Fruit fly (Drosophila melanogaster): Measurements from ENCODE around the gene CG33689.

CG33689 gene

dm6 chr3L:16172809-16173276, 27.2 kb upstream of the CG33689 start (continued):
- TF ChIP-seq HmgZ (tag; optimal IDR thresholded peaks at IDR 0.05) (no peak), zf30C (GFP tag; optimal IDR thresholded peaks at IDR 0.05) (peak; percentile 28), her (GFP tag; optimal IDR thresholded peaks at IDR 0.05) (no peak), vfl (GFP tag; optimal IDR thresholded peaks at IDR 0.05) (no peak), gcm (GFP tag; optimal IDR thresholded peaks at IDR 0.05) (no peak), CG7556 (GFP tag; optimal IDR thresholded peaks at IDR 0.05) (peak; percentile 83), ATbp (GFP tag; optimal IDR thresholded peaks at IDR 0.05) (no peak), CG3281 (GFP tag; optimal IDR thresholded peaks at IDR 0.05) (peak; percentile 1), tx (GFP tag; optimal IDR thresholded peaks at IDR 0.05) (no peak), CG31365 (tag; optimal IDR thresholded peaks at IDR 0.05) (no peak), Dbx (GFP tag; IDR thresholded peaks at IDR 0.05) (no peak), Asciz (GFP tag; optimal IDR thresholded peaks at IDR 0.05) (no peak), CG1233 (GFP tag; optimal IDR thresholded peaks at IDR 0.05) (peak; percentile 8), ac (GFP tag; optimal IDR thresholded peaks at IDR 0.05) (no peak), CG16813 (GFP tag; IDR thresholded peaks at IDR 0.05; ENCODE audit: partially characterized antibody) (no peak), btn (GFP tag; optimal IDR thresholded peaks at IDR 0.05) (no peak), CG2202 (tag; optimal IDR thresholded peaks at IDR 0.05) (no peak), Meics (GFP tag; optimal IDR thresholded peaks at IDR 0.05) (peak; percentile 37), CG17612 (GFP tag; IDR thresholded peaks at IDR 0.05) (no peak), Tbp (GFP tag; optimal IDR thresholded peaks at IDR 0.05) (no peak), CG18262 (tag; optimal IDR thresholded peaks at IDR 0.05) (peak; percentile 66), bbx (GFP tag; IDR thresholded peaks at IDR 0.05; ENCODE audit: partially characterized antibody) (no peak), maf-S (GFP tag; optimal IDR thresholded peaks at IDR 0.05) (no peak), Jarid2 (GFP tag; optimal IDR thresholded peaks at IDR 0.05) (no peak), H15 (GFP tag; IDR thresholded peaks at IDR 0.05) (no peak), CG2889 (GFP tag; IDR thresholded peaks at IDR 0.05) (no peak), CG13624 (GFP tag; optimal IDR thresholded peaks at IDR 0.05) (no peak), CG2875 (GFP tag; optimal IDR thresholded peaks at IDR 0.05) (no peak), CG17385 (GFP tag; optimal IDR thresholded peaks at IDR 0.05) (peak; percentile 35), dati (GFP tag; IDR thresholded peaks at IDR 0.05) (no peak), CG3847 (GFP tag; IDR thresholded peaks at IDR 0.05) (no peak), CG10959 (GFP tag; IDR thresholded peaks at IDR 0.05) (no peak), CG3995 (GFP tag; optimal IDR thresholded peaks at IDR 0.05) (no peak), gcm2 (GFP tag; optimal IDR thresholded peaks at IDR 0.05) (no peak), fd96Cb (tag; optimal IDR thresholded peaks at IDR 0.05) (peak; percentile 14), stwl (tag; optimal IDR thresholded peaks at IDR 0.05) (no peak), CG4730 (GFP tag; IDR thresholded peaks at IDR 0.05) (no peak), shn (GFP tag; optimal IDR thresholded peaks at IDR 0.05) (no peak), CG6175 (GFP tag; IDR thresholded peaks at IDR 0.05) (no peak), Mes4 (GFP tag; optimal IDR thresholded peaks at IDR 0.05) (no peak), esg (GFP tag; conservative IDR thresholded peaks at IDR 0.05) (no peak), stc (GFP tag; IDR thresholded peaks at IDR 0.05) (no peak), Adf1 (GFP tag; IDR thresholded peaks at IDR 0.05) (no peak), CG5180 (GFP tag; optimal IDR thresholded peaks at IDR 0.05) (peak; percentile 2), CG2116 (GFP tag; optimal IDR thresholded peaks at IDR 0.05) (no peak), CG32772 (GFP tag; IDR thresholded peaks at IDR 0.05) (no peak), CG11504 (tag; optimal IDR thresholded peaks at IDR 0.05) (peak; percentile 71), CG4360 (GFP tag; IDR thresholded peaks at IDR 0.05) (no peak), CG11085 (GFP tag; IDR thresholded peaks at IDR 0.05) (no peak), Side (GFP tag; optimal IDR thresholded peaks at IDR 0.05) (no peak), row (GFP tag; IDR thresholded peaks at IDR 0.05) (peak; percentile 46; the same call in 2 of the 3 replicates), Elba2 (GFP tag; optimal IDR thresholded peaks at IDR 0.05) (no peak)
